Worm (Caenorhabditis elegans): ENCODE measurements around the gene twk-22.
"Not testable (repeated sequence)": the region's sequence is repeated elsewhere in the genome, so short reads cannot be mapped to it uniquely, and the experiment has no call there.

Gene twk-22

DNA sequence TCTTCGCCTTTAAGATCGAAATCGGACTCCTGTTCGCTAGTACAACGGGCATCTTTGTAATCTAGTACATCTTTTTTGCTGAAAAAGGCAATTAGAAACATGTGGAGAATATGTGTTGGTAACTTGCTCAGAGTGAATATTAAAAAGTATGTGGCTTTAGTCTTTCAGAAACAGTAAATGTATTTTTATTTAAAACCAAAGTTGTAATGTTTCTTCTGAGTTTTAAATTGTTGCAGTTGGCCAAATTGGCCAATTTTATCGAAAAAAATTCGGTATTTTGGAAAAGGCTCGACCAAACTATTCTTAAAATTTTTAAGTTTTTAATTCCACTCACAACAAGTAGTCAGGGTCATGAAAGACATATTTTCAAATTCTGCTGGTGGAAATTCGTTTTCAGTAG, 23.2 kb upstream of the twk-22 start, which contains the start of gene F52E10.2:
Gene F52E10.2, minus strand, starts transcription at position 101 of the 400 bp plus-strand sequence.
- no peak for TF ChIP-seq F33H1.4 (GFP tag; IDR thresholded peaks at IDR 0.05)
- TF ChIP-seq sptf-2 (GFP tag; optimal IDR thresholded peaks at IDR 0.05) = no peak
- no peak for TF ChIP-seq aptf-3 (GFP tag; IDR thresholded peaks at IDR 0.05)
- TF ChIP-seq snpc-4 (GFP tag; optimal IDR thresholded peaks at IDR 0.05) = no peak
- TF ChIP-seq snpc-4 (tag; optimal IDR thresholded peaks at IDR 0.05) = no peak
- TF ChIP-seq F39B2.1 (GFP tag; IDR thresholded peaks at IDR 0.05) = no peak
- TF ChIP-seq C17E4.6 (GFP tag; IDR thresholded peaks at IDR 0.05) = no peak
- no peak for TF ChIP-seq gei-17 (GFP tag; optimal IDR thresholded peaks at IDR 0.05)
- TF ChIP-seq T26A5.8 (tag; optimal IDR thresholded peaks at IDR 0.05) = no peak
- TF ChIP-seq lsy-27 (tag; optimal IDR thresholded peaks at IDR 0.05; ENCODE audit: borderline replicate concordance, insufficient read depth) = no peak
- no peak for TF ChIP-seq Y56A3A.18 (GFP tag; IDR thresholded peaks at IDR 0.05)
- no peak for TF ChIP-seq F55B11.4 (tag; optimal IDR thresholded peaks at IDR 0.05; ENCODE audit: borderline replicate concordance, insufficient read depth)
- no peak for TF ChIP-seq nhr-27 (tag; optimal IDR thresholded peaks at IDR 0.05)
- no peak for TF ChIP-seq ztf-18 (tag; optimal IDR thresholded peaks at IDR 0.05)
- no peak for TF ChIP-seq lir-1 (GFP tag; conservative IDR thresholded peaks at IDR 0.05)
- TF ChIP-seq lin-40 (tag; optimal IDR thresholded peaks at IDR 0.05) = no peak

ce11 chrX:16284180-16284579, 22.1 kb upstream of the twk-22 start:
- 0 out of 2 replicates have a peak, but pooled peaks have one; percentile 46 for TF ChIP-seq lin-26 (GFP tag; IDR thresholded peaks at IDR 0.05)
- TF ChIP-seq rpc-1 (optimal IDR thresholded peaks at IDR 0.05) = not testable (repeated sequence)
- peak; percentile 15 for TF ChIP-seq rpc-1 (tag; optimal IDR thresholded peaks at IDR 0.05)
- TF ChIP-seq hmg-1.2 (GFP tag; IDR thresholded peaks at IDR 0.05) = peak; percentile 27; the same call in 1 of the 2 replicates

- TF ChIP-seq B0035.1 (tag; optimal IDR thresholded peaks at IDR 0.05) (no peak), nfya-2 (GFP tag; IDR thresholded peaks at IDR 0.05) (no peak), lag-1 (GFP tag; IDR thresholded peaks at IDR 0.05) (no peak), tbp1 (GFP tag; optimal IDR thresholded peaks at IDR 0.05) (peak; percentile 84), mes-4 (tag; optimal IDR thresholded peaks at IDR 0.05) (peak; percentile 4), ztf-18 (tag; optimal IDR thresholded peaks at IDR 0.05) (peak; percentile 1), nhr-90 (tag; optimal IDR thresholded peaks at IDR 0.05) (no peak), unc-62 (GFP tag; optimal IDR thresholded peaks at IDR 0.05) (no peak), ama-1 (optimal IDR thresholded peaks at IDR 0.05) (no peak), ama-1 (GFP tag; optimal IDR thresholded peaks at IDR 0.05) (peak in 1 of 2 experiments; percentile 8), F55B11.4 (tag; optimal IDR thresholded peaks at IDR 0.05; ENCODE audit: borderline replicate concordance, insufficient read depth) (no peak), hmg-1.2 (GFP tag; IDR thresholded peaks at IDR 0.05) (peak; percentile 34; the same call in 1 of the 2 replicates), rpc-1 (optimal IDR thresholded peaks at IDR 0.05) (peak; percentile 55), rpc-1 (tag; optimal IDR thresholded peaks at IDR 0.05) (peak; percentile 74), snpc-4 (GFP tag; optimal IDR thresholded peaks at IDR 0.05) (peak; percentile 22), snpc-4 (tag; optimal IDR thresholded peaks at IDR 0.05) (no peak), B0261.1 (tag; optimal IDR thresholded peaks at IDR 0.05) (peak; percentile 66), ztf-25 (GFP tag; IDR thresholded peaks at IDR 0.05) (no peak), Y79H2A.3 (GFP tag; conservative IDR thresholded peaks at IDR 0.05) (no peak), cebp-2 (GFP tag; IDR thresholded peaks at IDR 0.05) (no peak), snpc-3.4 (tag; optimal IDR thresholded peaks at IDR 0.05) (peak; percentile 28), ZK185.1 (tag; optimal IDR thresholded peaks at IDR 0.05; ENCODE audit: poor library complexity, severe bottlenecking) (no peak), die-1 (tag; optimal IDR thresholded peaks at IDR 0.05) (peak; percentile 2)
Measured at ce11 chrX:16285151-16285550, 21.1 kb upstream of the twk-22 start.

Measured in whole organism, young adult.